Fruit fly (Drosophila melanogaster) whole organism, embryonic: Measurements from ENCODE around the gene CG16710.

Experiments
- ATbp ChIP-seq: fragments of 200-800 bp; sonication (Bioruptor generic); optimal IDR thresholded peaks from 2 replicates; lab custom pipeline; 2017; ENCODE audit warnings: missing biosample characterization, mild to moderate bottlenecking, missing genetic modification characterization, missing genetic modification reagents
- Bteb2 ChIP-seq: fragments of 200-800 bp; sonication (Bioruptor generic); optimal IDR thresholded peaks from 2 replicates; lab custom pipeline; 2016; ENCODE audit warnings: missing biosample characterization, missing genetic modification characterization
- CG10565 ChIP-seq: fragments of 200-800 bp; sonication (Bioruptor generic); optimal IDR thresholded peaks from 3 replicates; lab custom pipeline; 2016; ENCODE audit warnings: missing biosample characterization, mild to moderate bottlenecking, missing genetic modification characterization
- CG11723 ChIP-seq: fragments of 200-800 bp; sonication (Bioruptor generic); optimal IDR thresholded peaks from 2 replicates; lab custom pipeline; 2017; ENCODE audit warnings: missing biosample characterization, mild to moderate bottlenecking, missing genetic modification characterization
- CG12071 ChIP-seq: fragments of 200-800 bp; sonication (Bioruptor generic); optimal IDR thresholded peaks from 3 replicates; lab custom pipeline; 2018; ENCODE audit warnings: missing biosample characterization, mild to moderate bottlenecking, missing genetic modification characterization
- CG12219 ChIP-seq: fragments of 200-800 bp; sonication (Bioruptor generic); optimal IDR thresholded peaks from 3 replicates; lab custom pipeline; 2018; ENCODE audit warnings: missing biosample characterization, mild to moderate bottlenecking, missing genetic modification characterization
- CG12659 ChIP-seq: fragments of 200-800 bp; sonication (Bioruptor generic); optimal IDR thresholded peaks from 3 replicates; lab custom pipeline; 2017; ENCODE audit warnings: mild to moderate bottlenecking, missing biosample characterization, missing genetic modification reagents, missing genetic modification characterization
- CG13123 ChIP-seq: fragments of 200-800 bp; sonication (Bioruptor generic); optimal IDR thresholded peaks from 2 replicates; lab custom pipeline; 2016; ENCODE audit warnings: missing biosample characterization, missing genetic modification characterization
- CG13424 ChIP-seq: fragments of 200-800 bp; sonication (Bioruptor generic); optimal IDR thresholded peaks from 2 replicates; lab custom pipeline; 2019; ENCODE audit warnings: missing biosample characterization, mild to moderate bottlenecking, missing genetic modification characterization, moderate library complexity
- CG1647 ChIP-seq: fragments of 200-800 bp; sonication (Bioruptor generic); optimal IDR thresholded peaks from 3 replicates; lab custom pipeline; 2016; ENCODE audit warnings: missing biosample characterization, missing genetic modification characterization
- CG17328 ChIP-seq: fragments of 200-800 bp; sonication (Bioruptor generic); IDR thresholded peaks from 2 replicates; pipeline ENCODE4 v1.3.6; 2022; ENCODE audit warnings: missing biosample characterization, missing genetic modification characterization
- CG17359 ChIP-seq: fragments of 200-800 bp; sonication (Bioruptor generic); optimal IDR thresholded peaks from 3 replicates; lab custom pipeline; 2018; ENCODE audit warnings: missing biosample characterization, mild to moderate bottlenecking, missing genetic modification characterization, moderate library complexity
- CG1792 ChIP-seq: fragments of 200-800 bp; sonication (Bioruptor generic); optimal IDR thresholded peaks from 2 replicates; lab custom pipeline; 2016; ENCODE audit warnings: missing biosample characterization, missing genetic modification characterization
- CG3163 ChIP-seq: fragments of 200-800 bp; sonication (Bioruptor generic); optimal IDR thresholded peaks from 3 replicates; lab custom pipeline; 2016; ENCODE audit warnings: missing biosample characterization, missing genetic modification characterization
- CG33557 ChIP-seq: fragments of 200-800 bp; sonication (Bioruptor generic); optimal IDR thresholded peaks from 2 replicates; lab custom pipeline; 2019; ENCODE audit warnings: missing biosample characterization, mild to moderate bottlenecking, missing genetic modification characterization, moderate library complexity
- CG4424 ChIP-seq: fragments of 200-800 bp; sonication (Bioruptor generic); optimal IDR thresholded peaks from 3 replicates; lab custom pipeline; 2016; ENCODE audit warnings: missing biosample characterization, missing genetic modification characterization
- CG8089 ChIP-seq: fragments of 200-800 bp; sonication (Bioruptor generic); optimal IDR thresholded peaks from 3 replicates; lab custom pipeline; 2016; ENCODE audit warnings: missing biosample characterization, missing genetic modification characterization
- CG8281 ChIP-seq: fragments of 200-800 bp; sonication (Bioruptor generic); optimal IDR thresholded peaks from 2 replicates; lab custom pipeline; 2018; ENCODE audit warnings: missing biosample characterization, mild to moderate bottlenecking, missing genetic modification characterization, moderate library complexity
- CG8359 ChIP-seq: fragments of 200-800 bp; sonication (Bioruptor generic); optimal IDR thresholded peaks from 2 replicates; lab custom pipeline; 2017; ENCODE audit warnings: missing biosample characterization, mild to moderate bottlenecking, missing genetic modification characterization, borderline replicate concordance
- CG9437 ChIP-seq: fragments of 200-800 bp; sonication (Bioruptor generic); optimal IDR thresholded peaks from 2 replicates; lab custom pipeline; 2018; ENCODE audit warnings: missing biosample characterization, mild to moderate bottlenecking, missing genetic modification characterization
- CoRest ChIP-seq: fragments of 200-800 bp; sonication (Bioruptor generic); optimal IDR thresholded peaks from 3 replicates; lab custom pipeline; 2018; ENCODE audit warnings: missing biosample characterization, mild to moderate bottlenecking, missing genetic modification characterization, moderate library complexity
- Dip2 ChIP-seq: fragments of 200-800 bp; sonication (Bioruptor generic); IDR thresholded peaks from 2 replicates; pipeline ENCODE4 v1.3.6; 2022; ENCODE audit warnings: missing biosample characterization, missing genetic modification characterization
- Doc2 ChIP-seq: fragments of 200-800 bp; sonication (Bioruptor generic); IDR thresholded peaks from 2 replicates; pipeline ENCODE4 v1.3.6; 2022; ENCODE audit warnings: missing biosample characterization, missing genetic modification characterization
- E2f2 ChIP-seq: fragments of 200-800 bp; sonication (Bioruptor generic); IDR thresholded peaks from 2 replicates; pipeline ENCODE4 v1.3.6; 2022; ENCODE audit warnings: missing biosample characterization, missing genetic modification characterization
- GATAe ChIP-seq: fragments of 200-800 bp; sonication (Bioruptor generic); conservative IDR thresholded peaks from 2 replicates; pipeline ENCODE4 v1.3.6; 2022; ENCODE audit warnings: missing biosample characterization, missing genetic modification characterization
- Hand ChIP-seq: fragments of 200-800 bp; sonication (Bioruptor generic); optimal IDR thresholded peaks from 2 replicates; lab custom pipeline; 2017; ENCODE audit warnings: mild to moderate bottlenecking, missing biosample characterization, missing genetic modification reagents, missing genetic modification characterization
- Hmr ChIP-seq: fragments of 200-800 bp; sonication (Bioruptor generic); optimal IDR thresholded peaks from 3 replicates; lab custom pipeline; 2017; ENCODE audit warnings: mild to moderate bottlenecking, missing biosample characterization, missing genetic modification reagents, missing genetic modification characterization
- Kr ChIP-seq: fragments of 200-800 bp; sonication (Bioruptor generic); optimal IDR thresholded peaks from 2 replicates; lab custom pipeline; 2017; ENCODE audit warnings: missing biosample characterization, mild to moderate bottlenecking, missing genetic modification characterization
- Meics ChIP-seq: fragments of 200-800 bp; sonication (Bioruptor generic); optimal IDR thresholded peaks from 2 replicates; lab custom pipeline; 2017; ENCODE audit warnings: missing biosample characterization, mild to moderate bottlenecking, missing genetic modification characterization
- Sin3A ChIP-seq: fragments of >200 bp; optimal IDR thresholded peaks from 2 replicates; lab custom pipeline; 2018
- Sry-β ChIP-seq: fragments of 200-800 bp; sonication (Bioruptor generic); optimal IDR thresholded peaks from 2 replicates; lab custom pipeline; 2018; ENCODE audit warnings: missing biosample characterization, mild to moderate bottlenecking, missing genetic modification characterization, moderate library complexity
- Xrp1 ChIP-seq: fragments of 200-800 bp; sonication (Bioruptor generic); IDR thresholded peaks from 2 replicates; pipeline ENCODE4 v1.3.6; 2022; ENCODE audit warnings: missing biosample characterization, missing genetic modification characterization
- ci ChIP-seq: fragments of 200-800 bp; sonication (Bioruptor generic); IDR thresholded peaks from 3 replicates; pipeline ENCODE4 v1.3.6; 2022; ENCODE audit warnings: missing biosample characterization, missing genetic modification characterization
- crp ChIP-seq, 2 experiments: fragments of 200-800 bp; sonication (Bioruptor generic); optimal IDR thresholded peaks; 2 replicates in 1 of 2; 3 replicates in 1 of 2; lab custom pipeline; 2017; ENCODE audit warnings: missing biosample characterization in 2 of 2, missing genetic modification characterization in 2 of 2, mild to moderate bottlenecking in 1 of 2, moderate library complexity in 1 of 2
- dmrt99B ChIP-seq: fragments of 200-800 bp; sonication (Bioruptor generic); optimal IDR thresholded peaks from 2 replicates; lab custom pipeline; 2018; ENCODE audit warnings: missing biosample characterization, mild to moderate bottlenecking, missing genetic modification characterization, moderate library complexity
- en ChIP-seq: fragments of 200-800 bp; sonication (Bioruptor generic); optimal IDR thresholded peaks from 2 replicates; lab custom pipeline; 2016; ENCODE audit warnings: missing biosample characterization, missing genetic modification characterization
- fd102C ChIP-seq: fragments of 200-800 bp; sonication (Bioruptor generic); optimal IDR thresholded peaks from 2 replicates; lab custom pipeline; 2018; ENCODE audit warnings: missing biosample characterization, mild to moderate bottlenecking, missing genetic modification characterization, moderate library complexity
- fd64A ChIP-seq: fragments of 200-800 bp; sonication (Bioruptor generic); optimal IDR thresholded peaks from 3 replicates; lab custom pipeline; 2018; ENCODE audit warnings: missing biosample characterization, mild to moderate bottlenecking, missing genetic modification characterization
- fru ChIP-seq: fragments of >200 bp; optimal IDR thresholded peaks from 2 replicates; lab custom pipeline; 2017
- gcm ChIP-seq: fragments of 200-800 bp; sonication (Bioruptor generic); optimal IDR thresholded peaks from 2 replicates; lab custom pipeline; 2019; ENCODE audit warnings: missing biosample characterization, mild to moderate bottlenecking, missing genetic modification characterization, moderate library complexity
- ind ChIP-seq: fragments of 200-800 bp; sonication (Bioruptor generic); optimal IDR thresholded peaks from 3 replicates; lab custom pipeline; 2016; ENCODE audit warnings: missing biosample characterization, missing genetic modification characterization
- jigr1 ChIP-seq: fragments of 200-800 bp; sonication (Bioruptor generic); IDR thresholded peaks from 3 replicates; pipeline ENCODE4 v1.3.6; 2022; ENCODE audit warnings: missing biosample characterization, missing genetic modification characterization
- schlank ChIP-seq: fragments of 200-800 bp; sonication (Bioruptor generic); optimal IDR thresholded peaks from 2 replicates; lab custom pipeline; 2018; ENCODE audit warnings: missing biosample characterization, mild to moderate bottlenecking, missing genetic modification characterization
- slbo ChIP-seq: fragments of 200-800 bp; sonication (Bioruptor generic); IDR thresholded peaks from 2 replicates; pipeline ENCODE4 v1.3.6; 2022; ENCODE audit warnings: missing biosample characterization, missing genetic modification characterization
- stc ChIP-seq: fragments of 200-800 bp; sonication (Bioruptor generic); IDR thresholded peaks from 2 replicates; pipeline ENCODE4 v1.3.6; 2022; ENCODE audit warnings: missing biosample characterization, missing genetic modification characterization
- tna ChIP-seq: fragments of 200-800 bp; sonication (Bioruptor generic); IDR thresholded peaks from 2 replicates; pipeline ENCODE4 v1.3.6; 2022; ENCODE audit warnings: missing biosample characterization, missing genetic modification characterization; ENCODE audit not compliant: partially characterized antibody
- tup ChIP-seq: fragments of 200-800 bp; sonication (Bioruptor generic); optimal IDR thresholded peaks from 2 replicates; lab custom pipeline; 2016; ENCODE audit warnings: missing biosample characterization, mild to moderate bottlenecking, missing genetic modification characterization, moderate library complexity
- zf30C ChIP-seq: fragments of 200-800 bp; sonication (Bioruptor generic); optimal IDR thresholded peaks from 3 replicates; lab custom pipeline; 2018; ENCODE audit warnings: missing biosample characterization, mild to moderate bottlenecking, missing genetic modification characterization

CG16710 gene

DNA sequence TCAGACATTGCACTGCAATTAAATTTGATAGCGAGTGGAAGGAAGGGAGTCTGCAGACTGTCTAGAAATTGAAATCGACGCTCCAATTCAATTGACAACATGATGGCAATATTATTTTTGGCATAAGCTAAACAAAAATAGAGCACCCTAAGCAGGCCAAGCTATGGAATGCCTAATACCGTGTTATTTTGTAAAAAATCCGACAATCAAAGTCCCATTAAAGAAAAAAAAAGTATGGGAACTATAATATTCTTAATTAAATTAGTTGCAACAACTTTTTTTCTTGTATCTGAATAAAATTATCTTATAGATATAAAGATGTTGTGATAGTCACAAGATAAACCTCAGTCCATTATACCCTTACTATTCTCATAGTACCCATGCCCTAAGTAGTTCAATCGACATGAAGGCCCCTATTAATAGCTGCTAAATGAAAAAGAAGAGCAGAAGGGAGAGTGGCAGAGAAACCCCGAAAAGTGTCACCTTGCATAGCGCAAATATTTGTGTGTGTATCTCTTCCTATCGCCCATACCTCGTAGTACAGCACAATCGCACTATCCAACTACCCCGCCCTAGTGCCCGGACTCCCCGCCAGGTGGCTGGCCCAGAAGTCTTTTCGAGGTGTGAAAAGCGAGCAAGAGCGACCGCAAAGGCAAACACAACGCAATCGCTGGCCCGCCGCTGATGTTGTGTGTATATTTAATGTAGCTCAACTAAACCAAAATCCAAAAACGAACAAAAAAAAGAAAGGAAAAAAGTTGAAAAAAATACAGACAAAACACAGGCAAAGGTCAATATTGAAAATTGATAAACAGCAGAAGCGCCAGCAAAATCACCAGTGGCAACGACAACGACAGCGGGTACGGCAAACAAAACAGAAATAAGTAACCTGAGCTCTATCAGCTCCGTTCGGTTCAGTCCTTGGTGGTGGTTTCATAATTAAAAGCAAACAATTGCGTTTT lies 24.7 kb upstream of the CG16710 start (continued):
- peak; percentile 73 for TF ChIP-seq CG13123 (GFP tag; lab: Kevin White, UChicago)
- peak; percentile 22 for TF ChIP-seq Bteb2
- TF ChIP-seq CG12219 (GFP tag; lab: Kevin White, UChicago), result peak; percentile 52
- TF ChIP-seq slbo (GFP tag; lab: Robert Waterston, UW), result 0 out of 2 replicates have a peak, but pooled peaks have one; percentile 10
- peak; percentile 50 for TF ChIP-seq dmrt99B (tag; lab: Kevin White, UChicago)
- TF ChIP-seq CG1792 (GFP tag; lab: Kevin White, UChicago), result peak; percentile 22
- TF ChIP-seq Xrp1, result peak; percentile 69
- TF ChIP-seq CG1647 (GFP tag; lab: Kevin White, UChicago), result no peak
- TF ChIP-seq fd64A (GFP tag; lab: Kevin White, UChicago), result peak; percentile 72
- peak; percentile 59 for TF ChIP-seq CG3163 (GFP tag; lab: Kevin White, UChicago)
- peak; percentile 42 for TF ChIP-seq CG12659 (GFP tag; lab: Kevin White, UChicago)
- no peak for TF ChIP-seq fru (lab: Kevin White, UChicago)
- no peak; the same call in 1 of the 2 replicates for TF ChIP-seq E2f2 (GFP tag; lab: Robert Waterston, UW)
- peak; percentile 83 for TF ChIP-seq ci (GFP tag; lab: Robert Waterston, UW)
- peak; percentile 3 for TF ChIP-seq CG10565
- peak; percentile 24 for TF ChIP-seq Meics (GFP tag; lab: Kevin White, UChicago)
- TF ChIP-seq Hand (GFP tag; lab: Kevin White, UChicago), result peak; percentile 34
- peak; percentile 26 for TF ChIP-seq Sry-β (GFP tag; lab: Kevin White, UChicago)
- TF ChIP-seq jigr1, result no peak
- peak; percentile 80 for TF ChIP-seq CG8359
- peak; percentile 97 for TF ChIP-seq Kr
- TF ChIP-seq ind (GFP tag; lab: Kevin White, UChicago), result peak; percentile 15
- TF ChIP-seq Dip2 (GFP tag; lab: Robert Waterston, UW), result no peak
- TF ChIP-seq crp (GFP tag; optimal IDR thresholded peaks at IDR 0.05; lab: Kevin White, UChicago), result no peak
- peak; percentile 84 for TF ChIP-seq CG8089
- peak; percentile 73 for TF ChIP-seq gcm
- TF ChIP-seq stc (GFP tag; lab: Robert Waterston, UW), result peak; percentile 29
- no peak for TF ChIP-seq Doc2
- TF ChIP-seq CG4424 (GFP tag; lab: Kevin White, UChicago), result peak; percentile 24
- peak; percentile 42 for TF ChIP-seq schlank (tag; lab: Kevin White, UChicago)
- 0 out of 2 replicates have a peak, but pooled peaks have one; percentile 23 for TF ChIP-seq tna
- peak; percentile 46 for TF ChIP-seq en
- peak; percentile 34 for TF ChIP-seq CG9437
- TF ChIP-seq GATAe (GFP tag; lab: Robert Waterston, UW), result no peak
- peak; percentile 58 for TF ChIP-seq CoRest (tag; lab: Kevin White, UChicago)
- peak; percentile 23; the same call in 1 of the 2 replicates for TF ChIP-seq CG17328
- peak; percentile 47 for TF ChIP-seq tup (GFP tag; lab: Kevin White, UChicago)
- TF ChIP-seq ATbp (GFP tag; lab: Kevin White, UChicago), result peak; percentile 89
- TF ChIP-seq Sin3A (lab: Kevin White, UChicago), result no peak
- TF ChIP-seq CG33557 (GFP tag; lab: Kevin White, UChicago), result peak; percentile 95
- TF ChIP-seq Hmr (GFP tag; lab: Kevin White, UChicago), result peak; percentile 47
- TF ChIP-seq CG13424 (tag; lab: Kevin White, UChicago), result peak; percentile 56
- TF ChIP-seq fd102C, result peak; percentile 93
- TF ChIP-seq CG11723, result peak; percentile 62
- TF ChIP-seq CG12071 (GFP tag; lab: Kevin White, UChicago), result peak; percentile 55
- TF ChIP-seq CG8281 (tag; lab: Kevin White, UChicago), result peak; percentile 41
- TF ChIP-seq zf30C (GFP tag; lab: Kevin White, UChicago), result no peak
- peak; percentile 61 for TF ChIP-seq CG17359 (tag; lab: Kevin White, UChicago)
